Worm (Caenorhabditis elegans) whole organism, L4/young adult: ENCODE data around the gene nhr-198.

Experiments
- W03F9.2 ChIP-seq: fragments of 150-350 bp; optimal IDR thresholded peaks from 2 replicates; lab custom pipeline; 2014; ENCODE audit warnings: missing biosample characterization, missing genetic modification characterization
- dao-5 ChIP-seq: sonication (generic microtip); optimal IDR thresholded peaks from 2 replicates; lab custom pipeline; 2016; ENCODE audit warnings: missing genotype, missing genetic modification characterization, moderate library complexity, missing compliant biosample characterization

DNA sequence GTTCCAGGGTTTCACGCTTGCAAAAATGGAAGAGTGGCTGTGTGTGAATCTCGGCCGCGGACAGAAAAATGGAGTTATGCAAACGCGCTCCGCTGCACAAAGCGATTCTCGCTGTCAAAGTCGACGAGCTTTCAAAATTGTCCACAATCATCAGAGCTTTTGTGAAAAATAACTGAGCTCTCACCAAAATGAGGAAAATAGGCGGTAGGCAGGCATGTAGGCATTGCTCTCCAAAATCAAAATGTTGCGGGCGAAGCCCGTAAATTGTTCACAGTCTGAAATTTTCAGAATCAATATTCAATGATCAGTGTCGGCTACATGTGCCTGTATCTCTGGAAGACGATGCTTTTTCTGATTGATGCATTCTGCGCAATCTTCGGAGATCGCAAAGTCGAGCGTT, 24.9 kb upstream of the nhr-198 start, which contains the start of gene K06B4.4:
- TF ChIP-seq W03F9.2 (tag; lab: Kevin White, UChicago), result no peak
- no peak for TF ChIP-seq dao-5 (tag; lab: Kevin White, UChicago)
